Worm (Caenorhabditis elegans) whole organism, L4 larva: Measurements from ENCODE around the gene F48G7.12.

ENCODE experiments used
- D1046.2 ChIP-seq: fragments of 200-800 bp; sonication (Bioruptor generic); IDR thresholded peaks from 2 replicates; pipeline ENCODE4 v1.3.6; 2022; ENCODE audit warnings: missing genetic modification characterization, missing compliant biosample characterization
- F10B5.3 ChIP-seq: sonication (generic microtip); optimal IDR thresholded peaks from 2 replicates; lab custom pipeline; 2016; ENCODE audit warnings: mild to moderate bottlenecking, missing genetic modification characterization, missing compliant biosample characterization
- F44E2.7 ChIP-seq: fragments of 200-800 bp; sonication (Bioruptor generic); IDR thresholded peaks from 2 replicates; pipeline ENCODE4 v2.1.2; 2022; ENCODE audit warnings: missing genetic modification characterization, missing compliant biosample characterization
- Y5F2A.4 ChIP-seq: fragments of 200-800 bp; sonication (Bioruptor generic); optimal IDR thresholded peaks from 2 replicates; lab custom pipeline; 2018; ENCODE audit warnings: mild to moderate bottlenecking, missing genetic modification characterization, missing compliant biosample characterization
- ZK337.2 ChIP-seq: fragments of 200-800 bp; sonication (Bioruptor generic); IDR thresholded peaks from 2 replicates; pipeline ENCODE4 v1.3.6; 2022; ENCODE audit warnings: missing genetic modification reagents, missing genetic modification characterization, missing compliant biosample characterization
- aha-1 ChIP-seq: fragments of 150-350 bp; peaks from one replicate; lab custom pipeline; 2014; ENCODE audit warnings: missing biosample characterization, missing genetic modification characterization
- aly-2 ChIP-seq: sonication (generic microtip); optimal IDR thresholded peaks from 2 replicates; lab custom pipeline; 2018; ENCODE audit warnings: missing biosample characterization, missing genetic modification characterization
- ceh-20 ChIP-seq: fragments of 200-800 bp; sonication (Bioruptor generic); IDR thresholded peaks from 2 replicates; pipeline ENCODE4 v1.3.6; 2022; ENCODE audit warnings: missing genetic modification reagents, missing genetic modification characterization, missing compliant biosample characterization
- ceh-82 ChIP-seq: sonication (generic microtip); optimal IDR thresholded peaks from 2 replicates; lab custom pipeline; 2017; ENCODE audit warnings: missing biosample characterization, missing genetic modification characterization
- daf-16 ChIP-seq, 3 experiments: sonication (generic microtip); optimal IDR thresholded peaks; 2 replicates each; lab custom pipeline; 2016 to 2017; ENCODE audit warnings: missing genetic modification characterization in 3 of 3, missing genetic modification reagents in 3 of 3, mild to moderate bottlenecking in 2 of 3, missing compliant biosample characterization in 2 of 3, missing biosample characterization in 1 of 3, moderate library complexity in 1 of 3
- dmd-6 ChIP-seq: fragments of 200-800 bp; sonication (Bioruptor generic); IDR thresholded peaks from 2 replicates; pipeline ENCODE4 v1.3.6; 2022; ENCODE audit warnings: missing genetic modification reagents, missing genetic modification characterization, missing compliant biosample characterization
- dmd-8 ChIP-seq: fragments of 200-800 bp; sonication (Bioruptor generic); IDR thresholded peaks from 2 replicates; pipeline ENCODE4 v1.3.6; 2022; ENCODE audit warnings: missing genetic modification characterization, missing compliant biosample characterization
- duxl-1 ChIP-seq: sonication (generic microtip); optimal IDR thresholded peaks from 2 replicates; lab custom pipeline; 2016; ENCODE audit warnings: mild to moderate bottlenecking, missing genetic modification characterization, moderate library complexity, missing compliant biosample characterization; ENCODE audit not compliant: poor library complexity
- dve-1 ChIP-seq: sonication (generic microtip); optimal IDR thresholded peaks from 2 replicates; lab custom pipeline; 2017; ENCODE audit warnings: antibody characterized with exemption, mild to moderate bottlenecking, missing genetic modification characterization, missing compliant biosample characterization; ENCODE audit not compliant: insufficient read depth
- egl-27 ChIP-seq: sonication (generic microtip); optimal IDR thresholded peaks from 3 replicates; lab custom pipeline; 2017; ENCODE audit warnings: missing biosample characterization, missing genetic modification reagents, missing genetic modification characterization
- egl-43 ChIP-seq: fragments of 200-800 bp; sonication (Bioruptor generic); IDR thresholded peaks from 2 replicates; pipeline ENCODE4 v1.3.6; 2022; ENCODE audit warnings: missing genetic modification reagents, missing genetic modification characterization, missing compliant biosample characterization
- fos-1 ChIP-seq: fragments of 150-350 bp; optimal IDR thresholded peaks from 2 replicates; lab custom pipeline; 2014; ENCODE audit warnings: missing biosample characterization, missing genetic modification characterization
- gei-8 ChIP-seq: fragments of 200-800 bp; sonication (Bioruptor generic); optimal IDR thresholded peaks from 2 replicates; lab custom pipeline; 2018; ENCODE audit warnings: mild to moderate bottlenecking, missing genetic modification characterization, missing compliant biosample characterization
- hif-1 ChIP-seq, 2 experiments: sonication (generic microtip); optimal IDR thresholded peaks; 2 replicates each; lab custom pipeline; 2016 to 2017; ENCODE audit warnings: missing compliant biosample characterization in 2 of 2, missing genetic modification characterization in 2 of 2, missing genetic modification reagents in 2 of 2, missing genotype in 2 of 2, mild to moderate bottlenecking in 1 of 2
- hlh-11 ChIP-seq: fragments of 200-800 bp; sonication (Bioruptor generic); optimal IDR thresholded peaks from 2 replicates; lab custom pipeline; 2018; ENCODE audit warnings: mild to moderate bottlenecking, missing genetic modification characterization, missing compliant biosample characterization
- hlh-30 ChIP-seq: sonication (generic microtip); optimal IDR thresholded peaks from 2 replicates; lab custom pipeline; 2017; ENCODE audit warnings: antibody characterized with exemption, mild to moderate bottlenecking, missing genetic modification characterization, missing compliant biosample characterization; ENCODE audit not compliant: insufficient read depth
- hmg-1.1 ChIP-seq: fragments of 200-800 bp; sonication (Bioruptor generic); IDR thresholded peaks from 2 replicates; pipeline ENCODE4 v1.3.6; 2022; ENCODE audit warnings: missing genetic modification reagents, missing genetic modification characterization, missing compliant biosample characterization
- jun-1 ChIP-seq: fragments of 150-350 bp; optimal IDR thresholded peaks from 2 replicates; lab custom pipeline; 2014; ENCODE audit warnings: missing biosample characterization, missing genetic modification reagents, missing genetic modification characterization
- lin-13 ChIP-seq: fragments of 150-350 bp; optimal IDR thresholded peaks from 2 replicates; lab custom pipeline; 2014; ENCODE audit warnings: missing biosample characterization, missing genetic modification reagents, missing genetic modification characterization
- lin-15B ChIP-seq: fragments of 150-350 bp; sonication (generic microtip); optimal IDR thresholded peaks from 3 replicates; lab custom pipeline; 2014; ENCODE audit warnings: missing biosample characterization, missing genetic modification characterization
- lin-29 ChIP-seq: fragments of 200-800 bp; sonication (Bioruptor generic); IDR thresholded peaks from 2 replicates; pipeline ENCODE4 v1.3.6; 2022; ENCODE audit warnings: missing genetic modification reagents, missing genetic modification characterization, missing compliant biosample characterization
- lsy-2 ChIP-seq, 2 experiments: fragments of 150-350 bp in 1 of 2; sonication (generic microtip) in 1 of 2; optimal IDR thresholded peaks; 2 replicates each; lab custom pipeline; 2014 to 2017; ENCODE audit warnings: missing biosample characterization in 2 of 2, missing genetic modification characterization in 2 of 2
- mdl-1 ChIP-seq, 2 experiments: fragments of 150-350 bp in 1 of 2; sonication (generic microtip) in 1 of 2; optimal IDR thresholded peaks; 2 replicates each; lab custom pipeline; 2014 to 2017; ENCODE audit warnings: missing biosample characterization in 2 of 2, missing genetic modification characterization in 2 of 2
- mep-1 ChIP-seq: fragments of 150-350 bp; sonication (generic microtip); optimal IDR thresholded peaks from 3 replicates; lab custom pipeline; 2014; ENCODE audit warnings: missing biosample characterization, missing genetic modification characterization
- mes-2 ChIP-seq: sonication (generic microtip); optimal IDR thresholded peaks from 2 replicates; lab custom pipeline; 2016; ENCODE audit warnings: missing genotype, mild to moderate bottlenecking, missing genetic modification characterization, missing compliant biosample characterization; ENCODE audit not compliant: poor library complexity, severe bottlenecking
- mxl-3 ChIP-seq: fragments of 200-800 bp; sonication (Bioruptor generic); optimal IDR thresholded peaks from 2 replicates; lab custom pipeline; 2018; ENCODE audit warnings: mild to moderate bottlenecking, missing genetic modification characterization, missing compliant biosample characterization
- nhr-237 ChIP-seq: sonication (generic microtip); optimal IDR thresholded peaks from 2 replicates; lab custom pipeline; 2017; ENCODE audit warnings: missing biosample characterization, missing genetic modification characterization
- nhr-25 ChIP-seq: sonication (generic microtip); optimal IDR thresholded peaks from 2 replicates; lab custom pipeline; 2017; ENCODE audit warnings: missing genetic modification characterization, mild to moderate bottlenecking, missing compliant biosample characterization, antibody characterized with exemption, moderate library complexity, borderline replicate concordance; ENCODE audit not compliant: insufficient read depth
- nhr-28 ChIP-seq: fragments of 150-350 bp; optimal IDR thresholded peaks from 2 replicates; lab custom pipeline; 2014; ENCODE audit warnings: missing biosample characterization, missing genetic modification characterization
- nhr-48 ChIP-seq: sonication (generic microtip); optimal IDR thresholded peaks from 2 replicates; lab custom pipeline; 2016; ENCODE audit warnings: mild to moderate bottlenecking, missing genetic modification characterization, missing compliant biosample characterization
- nhr-77 ChIP-seq: fragments of 150-350 bp; optimal IDR thresholded peaks from 2 replicates; lab custom pipeline; 2014; ENCODE audit warnings: missing biosample characterization, missing genetic modification characterization
- php-3 ChIP-seq: fragments of 200-800 bp; sonication (Bioruptor generic); IDR thresholded peaks from 2 replicates; pipeline ENCODE4 v1.3.6; 2022; ENCODE audit warnings: missing genetic modification reagents, missing genetic modification characterization, missing compliant biosample characterization
- pqm-1 ChIP-seq: sonication (generic microtip); optimal IDR thresholded peaks from 2 replicates; lab custom pipeline; 2017; ENCODE audit warnings: missing biosample characterization, missing genetic modification characterization
- set-16 ChIP-seq: fragments of 200-800 bp; sonication (Bioruptor generic); IDR thresholded peaks from 2 replicates; pipeline ENCODE4 v1.3.6; 2022; ENCODE audit warnings: missing genetic modification reagents, missing genetic modification characterization, missing compliant biosample characterization
- snpc-4 ChIP-seq: fragments of 150-350 bp; optimal IDR thresholded peaks from 2 replicates; lab custom pipeline; 2014; ENCODE audit warnings: missing biosample characterization, missing genetic modification characterization
- spr-1 ChIP-seq: sonication (generic microtip); optimal IDR thresholded peaks from 2 replicates; lab custom pipeline; 2016; ENCODE audit warnings: mild to moderate bottlenecking, missing genetic modification characterization, missing compliant biosample characterization
- tra-1 ChIP-seq: fragments of 200-800 bp; sonication (Bioruptor generic); IDR thresholded peaks from 2 replicates; pipeline ENCODE4 v1.3.6; 2022; ENCODE audit warnings: missing genetic modification reagents, missing genetic modification characterization, missing compliant biosample characterization
- vab-7 ChIP-seq: fragments of 200-800 bp; sonication (Bioruptor generic); IDR thresholded peaks from 2 replicates; pipeline ENCODE4 v1.3.6; 2022; ENCODE audit warnings: missing genetic modification reagents, missing genetic modification characterization, missing compliant biosample characterization

Gene F48G7.12

ce11 chrV:635630-636029 lies 10.4 kb downstream of the F48G7.12 start:
- TF ChIP-seq mdl-1 (tag; optimal IDR thresholded peaks at IDR 0.05; lab: Kevin White, UChicago), result peak; percentile 15 to 74
- no peak for TF ChIP-seq snpc-4
- peak; percentile 66 for TF ChIP-seq dve-1
- TF ChIP-seq lin-29 (GFP tag; lab: Robert Waterston, UW), result no peak
- TF ChIP-seq dmd-6, result peak; percentile 61; the same call in 1 of the 2 replicates
- TF ChIP-seq dmd-8 (GFP tag; lab: Robert Waterston, UW), result no peak
- no peak for TF ChIP-seq ceh-82 (tag; lab: Kevin White, UChicago)
- TF ChIP-seq spr-1 (tag; lab: Kevin White, UChicago), result no peak
- TF ChIP-seq mxl-3 (GFP tag; lab: Kevin White, UChicago), result peak; percentile 78
- TF ChIP-seq lsy-2 (tag; optimal IDR thresholded peaks at IDR 0.05; lab: Kevin White, UChicago), result peak in 1 of 2 experiments; percentile 2
- TF ChIP-seq lin-13 (GFP tag; lab: Kevin White, UChicago), result no peak
- no peak for TF ChIP-seq ZK337.2 (GFP tag; lab: Robert Waterston, UW)
- TF ChIP-seq mep-1, result peak; percentile 5
- TF ChIP-seq hlh-11, result peak; percentile 84
- peak; percentile 51 for TF ChIP-seq duxl-1 (tag; lab: Kevin White, UChicago)
- TF ChIP-seq nhr-48 (tag; lab: Kevin White, UChicago), result peak; percentile 19
- TF ChIP-seq aly-2, result no peak
- peak; percentile 66 for TF ChIP-seq pqm-1 (tag; lab: Kevin White, UChicago)
- TF ChIP-seq mes-2, result peak; percentile 33
- TF ChIP-seq lin-15B (tag; lab: Kevin White, UChicago), result no peak
- TF ChIP-seq egl-43 (GFP tag; lab: Robert Waterston, UW), result no peak
- TF ChIP-seq jun-1 (tag; lab: Kevin White, UChicago), result no peak
- TF ChIP-seq F10B5.3 (tag; lab: Kevin White, UChicago), result no peak
- TF ChIP-seq nhr-237 (tag; lab: Kevin White, UChicago), result no peak
- 0 out of 2 replicates have a peak, but pooled peaks have one; percentile 16 for TF ChIP-seq hmg-1.1 (GFP tag; lab: Robert Waterston, UW)
- no peak for TF ChIP-seq egl-27 (tag; lab: Kevin White, UChicago)
- TF ChIP-seq nhr-77 (tag; lab: Kevin White, UChicago), result peak; percentile 85
- TF ChIP-seq daf-16 (GFP tag; optimal IDR thresholded peaks at IDR 0.05; lab: Kevin White, UChicago), result no peak
- peak; percentile 40 for TF ChIP-seq daf-16 (tag; optimal IDR thresholded peaks at IDR 0.05; lab: Kevin White, UChicago)
- peak; percentile 87 for TF ChIP-seq hlh-30 (tag; lab: Kevin White, UChicago)
- TF ChIP-seq nhr-28 (tag; lab: Kevin White, UChicago), result peak; percentile 98
- peak in 1 of 2 experiments; percentile 4 for TF ChIP-seq hif-1 (tag; optimal IDR thresholded peaks at IDR 0.05; lab: Kevin White, UChicago)
- no peak for TF ChIP-seq tra-1
- no peak for TF ChIP-seq aha-1 (tag; lab: Kevin White, UChicago)
- no peak for TF ChIP-seq vab-7 (GFP tag; lab: Robert Waterston, UW)
- TF ChIP-seq, all 104 proteins: peak for 17

ce11 chrV:634855-635254 lies 11.2 kb downstream of the F48G7.12 start, which contains the start of gene F48G7.10:
F48G7.10 (minus strand) TSS chrV:634955.
- TF ChIP-seq hlh-30 (tag; lab: Kevin White, UChicago) (no peak), egl-43 (GFP tag; lab: Robert Waterston, UW) (no peak), fos-1 (no peak), set-16 (GFP tag; lab: Robert Waterston, UW) (no peak), gei-8 (GFP tag; lab: Kevin White, UChicago) (no peak), php-3 (no peak)

DNA sequence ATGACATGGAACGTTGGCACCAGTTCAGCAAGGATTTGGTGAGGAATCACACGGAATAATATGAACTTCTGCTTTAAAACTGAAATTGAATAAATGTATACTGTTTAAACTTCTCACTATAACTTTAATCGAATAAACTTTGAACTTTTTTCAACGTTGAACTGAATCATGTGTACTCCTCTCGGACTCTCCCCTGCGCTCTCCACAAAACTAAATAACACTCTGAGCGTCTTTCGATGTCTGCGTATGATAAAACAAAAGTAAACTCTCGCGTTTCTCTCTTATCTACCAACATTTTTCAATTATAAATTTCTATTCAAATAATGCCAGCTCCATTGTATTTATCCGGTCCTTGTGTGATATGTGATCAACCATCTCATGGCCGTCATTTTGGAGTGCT lies 14.2 kb downstream of the F48G7.12 start:
- TF ChIP-seq Y5F2A.4 (GFP tag; lab: Kevin White, UChicago) (no peak), F44E2.7 (GFP tag; lab: Robert Waterston, UW) (no peak), hlh-30 (tag; lab: Kevin White, UChicago) (peak; percentile 10), mes-2 (peak; percentile 27), dve-1 (peak; percentile 38), nhr-25 (tag; lab: Kevin White, UChicago) (no peak), nhr-28 (tag; lab: Kevin White, UChicago) (peak; percentile 48), D1046.2 (GFP tag; lab: Robert Waterston, UW) (no peak), ceh-20 (GFP tag; lab: Robert Waterston, UW) (no peak), dmd-6 (0 out of 2 replicates have a peak, but pooled peaks have one; percentile 18)
